Worm (Caenorhabditis elegans) whole organism, L1 larva: Measurements from ENCODE around the gene Y34B4A.4.
A peak's percentile ranks its signal among the peaks of the same experiment; 100 is the strongest.

Experiments
- C16A3.4 ChIP-seq: fragments of 150-350 bp; optimal IDR thresholded peaks from 2 replicates; lab custom pipeline; 2014; ENCODE audit warnings: missing biosample characterization, missing genetic modification characterization
- aha-1 ChIP-seq: fragments of 150-350 bp; optimal IDR thresholded peaks from 2 replicates; lab custom pipeline; 2014; ENCODE audit warnings: missing biosample characterization, missing genetic modification characterization
- alr-1 ChIP-seq: fragments of 200-800 bp; sonication (Bioruptor generic); optimal IDR thresholded peaks from 2 replicates; lab custom pipeline; 2018; ENCODE audit warnings: borderline replicate concordance, mild to moderate bottlenecking, missing genetic modification characterization, missing compliant biosample characterization
- aly-2 ChIP-seq: fragments of 150-350 bp; optimal IDR thresholded peaks from 2 replicates; lab custom pipeline; 2014; ENCODE audit warnings: missing biosample characterization, missing genetic modification characterization
- ama-1 ChIP-seq: fragments of 150-350 bp; optimal IDR thresholded peaks from 2 replicates; lab custom pipeline; 2014
- blmp-1 ChIP-seq: fragments of 150-350 bp; optimal IDR thresholded peaks from 2 replicates; lab custom pipeline; 2014; ENCODE audit warnings: missing biosample characterization, missing genetic modification characterization
- ceh-63 ChIP-seq: fragments of 200-800 bp; sonication (Bioruptor generic); optimal IDR thresholded peaks from 2 replicates; lab custom pipeline; 2018; ENCODE audit warnings: mild to moderate bottlenecking, missing genetic modification characterization, missing compliant biosample characterization
- ceh-82 ChIP-seq, 3 experiments: fragments of 150-350 bp in 1 of 3; sonication (generic microtip) in 2 of 3; optimal IDR thresholded peaks; 2 replicates each; lab custom pipeline; 2014 to 2017; ENCODE audit warnings: missing biosample characterization in 3 of 3, missing genetic modification characterization in 3 of 3
- dpl-1 ChIP-seq, 3 experiments: fragments of 150-350 bp in 2 of 3; sonication (generic microtip) in 1 of 3; optimal IDR thresholded peaks; 2 replicates each; lab custom pipeline; 2014 to 2017; ENCODE audit warnings: missing biosample characterization in 3 of 3, missing genetic modification characterization in 3 of 3, missing genetic modification reagents in 3 of 3
- efl-3 ChIP-seq: fragments of 200-800 bp; sonication (Bioruptor generic); optimal IDR thresholded peaks from 2 replicates; lab custom pipeline; 2018; ENCODE audit warnings: mild to moderate bottlenecking, missing genetic modification characterization, missing compliant biosample characterization
- egl-13 ChIP-seq: sonication (generic microtip); optimal IDR thresholded peaks from 2 replicates; lab custom pipeline; 2016; ENCODE audit warnings: missing genotype, missing genetic modification reagents, missing genetic modification characterization, missing compliant biosample characterization
- elt-2 ChIP-seq: sonication (generic microtip); optimal IDR thresholded peaks from 2 replicates; lab custom pipeline; 2016; ENCODE audit warnings: missing genetic modification characterization, mild to moderate bottlenecking, inconsistent platforms, missing compliant biosample characterization, missing genetic modification reagents
- elt-3 ChIP-seq, 6 experiments: fragments of 150-350 bp in 1 of 6; sonication (generic microtip); optimal IDR thresholded peaks; 2 replicates each; lab custom pipeline; 2017 to 2018; ENCODE audit warnings: missing biosample characterization in 6 of 6, missing genetic modification characterization in 6 of 6, inconsistent platforms in 1 of 6
- ets-5 ChIP-seq: fragments of 200-800 bp; sonication (Bioruptor generic); IDR thresholded peaks from 2 replicates; pipeline ENCODE4 v1.3.6; 2022; ENCODE audit warnings: missing genetic modification characterization, missing compliant biosample characterization
- fkh-4 ChIP-seq: sonication (generic microtip); optimal IDR thresholded peaks from 2 replicates; lab custom pipeline; 2016; ENCODE audit warnings: missing compliant biosample characterization, missing genetic modification characterization, borderline replicate concordance
- fkh-8 ChIP-seq: sonication (generic microtip); optimal IDR thresholded peaks from 2 replicates; lab custom pipeline; 2016; ENCODE audit warnings: mild to moderate bottlenecking, missing genetic modification characterization, missing compliant biosample characterization
- grh-1 ChIP-seq: fragments of 200-800 bp; sonication (Bioruptor generic); IDR thresholded peaks from 2 replicates; pipeline ENCODE4 v1.3.6; 2022; ENCODE audit warnings: missing genetic modification reagents, missing genetic modification characterization, missing compliant biosample characterization
- hlh-17 ChIP-seq: fragments of 200-800 bp; sonication (Bioruptor generic); optimal IDR thresholded peaks from 2 replicates; lab custom pipeline; 2018; ENCODE audit warnings: missing genetic modification characterization, mild to moderate bottlenecking, missing compliant biosample characterization, moderate library complexity, borderline replicate concordance
- hlh-4 ChIP-seq: sonication (generic microtip); optimal IDR thresholded peaks from 2 replicates; lab custom pipeline; 2016; ENCODE audit warnings: mild to moderate bottlenecking, missing genetic modification characterization, missing compliant biosample characterization
- hpl-2 ChIP-seq: fragments of 150-350 bp; optimal IDR thresholded peaks from 2 replicates; lab custom pipeline; 2014; ENCODE audit warnings: missing biosample characterization, missing genetic modification reagents, missing genetic modification characterization
- jun-1 ChIP-seq: fragments of 150-350 bp; optimal IDR thresholded peaks from 2 replicates; lab custom pipeline; 2014; ENCODE audit warnings: missing biosample characterization, missing genetic modification reagents, missing genetic modification characterization
- lin-14 ChIP-seq: fragments of 200-800 bp; sonication (Bioruptor generic); optimal IDR thresholded peaks from 2 replicates; lab custom pipeline; 2018; ENCODE audit warnings: mild to moderate bottlenecking, missing genetic modification characterization, moderate library complexity, missing compliant biosample characterization
- lin-15B ChIP-seq: fragments of 150-350 bp; sonication (generic microtip); optimal IDR thresholded peaks from 3 replicates; lab custom pipeline; 2014; ENCODE audit warnings: missing biosample characterization, missing genetic modification characterization
- lsy-2 ChIP-seq, 2 experiments: fragments of 150-350 bp; optimal IDR thresholded peaks; 2 replicates each; lab custom pipeline; 2014; ENCODE audit warnings: missing biosample characterization in 2 of 2, missing genetic modification characterization in 2 of 2
- mab-9 ChIP-seq: fragments of 200-800 bp; sonication (Bioruptor generic); IDR thresholded peaks from 2 replicates; pipeline ENCODE4 v1.3.6; 2022; ENCODE audit warnings: missing genetic modification reagents, missing genetic modification characterization, missing compliant biosample characterization
- mdl-1 ChIP-seq, 2 experiments: fragments of 150-350 bp; optimal IDR thresholded peaks; 2 replicates each; lab custom pipeline; 2014 to 2017; ENCODE audit warnings: missing biosample characterization in 2 of 2, missing genetic modification characterization in 2 of 2, inconsistent platforms in 1 of 2
- mef-2 ChIP-seq: fragments of 150-350 bp; optimal IDR thresholded peaks from 2 replicates; lab custom pipeline; 2014; ENCODE audit warnings: missing biosample characterization, missing genetic modification characterization
- nhr-12 ChIP-seq: sonication (generic microtip); optimal IDR thresholded peaks from 2 replicates; lab custom pipeline; 2017; ENCODE audit warnings: missing biosample characterization, missing genetic modification characterization
- nhr-20 ChIP-seq: sonication (generic microtip); optimal IDR thresholded peaks from 2 replicates; lab custom pipeline; 2016; ENCODE audit warnings: mild to moderate bottlenecking, missing genetic modification characterization, missing compliant biosample characterization
- nhr-237 ChIP-seq: fragments of 150-350 bp; optimal IDR thresholded peaks from 2 replicates; lab custom pipeline; 2014; ENCODE audit warnings: missing biosample characterization, missing genetic modification characterization
- nhr-47 ChIP-seq: sonication (generic microtip); optimal IDR thresholded peaks from 2 replicates; lab custom pipeline; 2016; ENCODE audit warnings: mild to moderate bottlenecking, missing genetic modification characterization, moderate library complexity, missing compliant biosample characterization
- nhr-76 ChIP-seq: sonication (generic microtip); optimal IDR thresholded peaks from 2 replicates; lab custom pipeline; 2017; ENCODE audit warnings: missing biosample characterization, missing genetic modification characterization
- nhr-77 ChIP-seq: fragments of 150-350 bp; optimal IDR thresholded peaks from 2 replicates; lab custom pipeline; 2014; ENCODE audit warnings: missing biosample characterization, missing genetic modification characterization
- nhr-90 ChIP-seq: sonication (generic microtip); optimal IDR thresholded peaks from 2 replicates; lab custom pipeline; 2016; ENCODE audit warnings: mild to moderate bottlenecking, missing genetic modification characterization, missing compliant biosample characterization; ENCODE audit not compliant: poor library complexity
- pag-3 ChIP-seq: sonication (generic microtip); optimal IDR thresholded peaks from 2 replicates; lab custom pipeline; 2017; ENCODE audit warnings: missing genetic modification characterization, mild to moderate bottlenecking, missing compliant biosample characterization, antibody characterized with exemption, borderline replicate concordance; ENCODE audit not compliant: insufficient read depth
- pax-3 ChIP-seq: fragments of 200-800 bp; sonication (Bioruptor generic); optimal IDR thresholded peaks from 2 replicates; lab custom pipeline; 2018; ENCODE audit warnings: mild to moderate bottlenecking, missing genetic modification characterization, moderate library complexity, missing compliant biosample characterization
- rnt-1 ChIP-seq: sonication (generic microtip); optimal IDR thresholded peaks from 2 replicates; lab custom pipeline; 2016; ENCODE audit warnings: mild to moderate bottlenecking, missing genetic modification characterization, moderate library complexity, missing compliant biosample characterization
- snpc-4 ChIP-seq: fragments of 150-350 bp; optimal IDR thresholded peaks from 2 replicates; lab custom pipeline; 2014; ENCODE audit warnings: missing biosample characterization, missing genetic modification characterization
- sox-4 ChIP-seq: sonication (generic microtip); optimal IDR thresholded peaks from 2 replicates; lab custom pipeline; 2016; ENCODE audit warnings: missing genetic modification characterization, missing compliant biosample characterization
- sptf-1 ChIP-seq: fragments of 150-350 bp; optimal IDR thresholded peaks from 2 replicates; lab custom pipeline; 2014; ENCODE audit warnings: missing biosample characterization, missing genetic modification characterization
- sup-37 ChIP-seq: fragments of 200-800 bp; sonication (Bioruptor generic); optimal IDR thresholded peaks from 2 replicates; lab custom pipeline; 2018; ENCODE audit warnings: mild to moderate bottlenecking, missing genetic modification characterization, missing compliant biosample characterization
- tbx-2 ChIP-seq: sonication (generic microtip); optimal IDR thresholded peaks from 2 replicates; lab custom pipeline; 2016; ENCODE audit warnings: missing genetic modification characterization, missing compliant biosample characterization
- tlp-1 ChIP-seq: fragments of 150-350 bp; optimal IDR thresholded peaks from 2 replicates; lab custom pipeline; 2014; ENCODE audit warnings: missing biosample characterization, missing genetic modification characterization
- unc-130 ChIP-seq: fragments of 150-350 bp; optimal IDR thresholded peaks from 2 replicates; lab custom pipeline; 2017; ENCODE audit warnings: missing biosample characterization, missing genetic modification characterization, inconsistent platforms
- unc-30 ChIP-seq: sonication (generic microtip); optimal IDR thresholded peaks from 2 replicates; lab custom pipeline; 2017; ENCODE audit warnings: missing biosample characterization, missing genetic modification characterization
- unc-62 ChIP-seq: fragments of 150-350 bp; optimal IDR thresholded peaks from 2 replicates; lab custom pipeline; 2014; ENCODE audit warnings: missing biosample characterization, missing genetic modification reagents, missing genetic modification characterization
- unc-86 ChIP-seq: sonication (generic microtip); optimal IDR thresholded peaks from 2 replicates; lab custom pipeline; 2016; ENCODE audit warnings: missing genetic modification characterization, missing compliant biosample characterization
- zag-1 ChIP-seq: fragments of 150-350 bp; optimal IDR thresholded peaks from 2 replicates; lab custom pipeline; 2014; ENCODE audit warnings: missing biosample characterization, missing genetic modification characterization
- ztf-11 ChIP-seq, 2 experiments: sonication (generic microtip); optimal IDR thresholded peaks; 2 replicates each; lab custom pipeline; 2016 to 2017; ENCODE audit warnings: missing genetic modification characterization in 2 of 2, missing biosample characterization in 1 of 2, missing compliant biosample characterization in 1 of 2

The Y34B4A.4 gene

ce11 chrX:5244041-5244440, 20.1 kb upstream of the Y34B4A.4 start, which contains the start of gene Y34B4A.7 (continued):
- TF ChIP-seq nhr-90 (tag; lab: Kevin White, UChicago) (peak; percentile 80), ama-1 (lab: Kevin White, UChicago) (no peak), C16A3.4 (tag; lab: Kevin White, UChicago) (peak; percentile 63), lin-14 (peak; percentile 92), pag-3 (tag; lab: Kevin White, UChicago) (no peak), unc-62 (GFP tag; lab: Kevin White, UChicago) (no peak), elt-2 (no peak), nhr-237 (tag; lab: Kevin White, UChicago) (no peak), sox-4 (tag; lab: Kevin White, UChicago) (no peak), mab-9 (GFP tag; lab: Robert Waterston, UW) (no peak), hlh-4 (tag; lab: Kevin White, UChicago) (no peak), nhr-77 (tag; lab: Kevin White, UChicago) (no peak), nhr-20 (tag; lab: Kevin White, UChicago) (peak; percentile 82), snpc-4 (tag; lab: Kevin White, UChicago) (peak; percentile 45), sup-37 (GFP tag; lab: Kevin White, UChicago) (no peak), lin-15B (tag; lab: Kevin White, UChicago) (no peak), zag-1 (tag; lab: Kevin White, UChicago) (no peak), grh-1 (GFP tag; lab: Robert Waterston, UW) (peak; percentile 49), egl-13 (tag; lab: Kevin White, UChicago) (peak; percentile 53), ceh-82 (tag; optimal IDR thresholded peaks at IDR 0.05; lab: Kevin White, UChicago) (peak; percentile 55 to 70 (median 68)), fkh-4 (no peak), alr-1 (tag; lab: Kevin White, UChicago) (no peak), jun-1 (tag; lab: Kevin White, UChicago) (peak; percentile 5), ceh-63 (no peak), ets-5 (GFP tag; lab: Robert Waterston, UW) (no peak), unc-130 (peak; percentile 27), efl-3 (no peak), aly-2 (tag; lab: Kevin White, UChicago) (no peak), nhr-12 (tag; lab: Kevin White, UChicago) (no peak), tbx-2 (tag; lab: Kevin White, UChicago) (peak; percentile 74), dpl-1 (GFP tag; optimal IDR thresholded peaks at IDR 0.05; lab: Kevin White, UChicago) (peak; percentile 8 to 70 (median 55)), aha-1 (tag; lab: Kevin White, UChicago) (no peak), unc-30 (tag; lab: Kevin White, UChicago) (no peak), lsy-2 (tag; optimal IDR thresholded peaks at IDR 0.05; lab: Kevin White, UChicago) (peak; percentile 75 to 80), unc-86 (tag; lab: Kevin White, UChicago) (peak; percentile 65), mdl-1 (tag; optimal IDR thresholded peaks at IDR 0.05; lab: Kevin White, UChicago) (no peak), tlp-1 (tag; lab: Kevin White, UChicago) (no peak), nhr-76 (no peak), nhr-47 (tag; lab: Kevin White, UChicago) (peak; percentile 81), hpl-2 (GFP tag; lab: Kevin White, UChicago) (no peak)

- TF ChIP-seq fkh-8 (tag; lab: Kevin White, UChicago), result no peak
- TF ChIP-seq nhr-20 (tag; lab: Kevin White, UChicago), result no peak
- TF ChIP-seq ztf-11 (tag; optimal IDR thresholded peaks at IDR 0.05; lab: Kevin White, UChicago), result no peak
- no peak for TF ChIP-seq hlh-4 (tag; lab: Kevin White, UChicago)
- TF ChIP-seq blmp-1 (tag; lab: Kevin White, UChicago), result no peak
- TF ChIP-seq sptf-1 (tag; lab: Kevin White, UChicago), result no peak
- TF ChIP-seq rnt-1, result no peak
- TF ChIP-seq snpc-4 (tag; lab: Kevin White, UChicago), result no peak
- TF ChIP-seq hlh-17 (GFP tag; lab: Kevin White, UChicago), result no peak
- no peak for TF ChIP-seq pax-3 (tag; lab: Kevin White, UChicago)
- TF ChIP-seq elt-3 (tag; optimal IDR thresholded peaks at IDR 0.05; lab: Kevin White, UChicago), result no peak
- TF ChIP-seq unc-130, result no peak
- no peak for TF ChIP-seq mef-2
- TF ChIP-seq sox-4 (tag; lab: Kevin White, UChicago), result no peak
- TF ChIP-seq tbx-2 (tag; lab: Kevin White, UChicago), result no peak
- TF ChIP-seq ets-5 (GFP tag; lab: Robert Waterston, UW), result no peak
- no peak for TF ChIP-seq aha-1 (tag; lab: Kevin White, UChicago)
- TF ChIP-seq fkh-4, result no peak
These were observed 15.4 kb upstream of the Y34B4A.4 start for ce11 chrX:5248754-5249153.
